Fruit fly (Drosophila melanogaster) whole organism, prepupa: Measurements from ENCODE around the gene Gr93d.

ENCODE experiments used
- CG10631 ChIP-seq: fragments of 200-800 bp; sonication (Bioruptor generic); optimal IDR thresholded peaks from 2 replicates; lab custom pipeline; 2016; ENCODE audit warnings: missing biosample characterization, missing genetic modification characterization
- CG10669 ChIP-seq: fragments of 200-800 bp; sonication (Bioruptor generic); optimal IDR thresholded peaks from 3 replicates; lab custom pipeline; 2018; ENCODE audit warnings: missing biosample characterization, mild to moderate bottlenecking, missing genetic modification characterization, moderate library complexity
- CG11294 ChIP-seq: fragments of 200-800 bp; sonication (Bioruptor generic); IDR thresholded peaks from 2 replicates; pipeline ENCODE4 v1.3.6; 2022; ENCODE audit warnings: missing biosample characterization, missing genetic modification characterization
- CG11762 ChIP-seq: fragments of 200-800 bp; sonication (Bioruptor generic); optimal IDR thresholded peaks from 3 replicates; lab custom pipeline; 2016; ENCODE audit warnings: missing biosample characterization, missing genetic modification characterization; ENCODE audit not compliant: insufficient read depth
- CG11902 ChIP-seq: fragments of 200-800 bp; sonication (Bioruptor generic); optimal IDR thresholded peaks from 3 replicates; lab custom pipeline; 2016; ENCODE audit warnings: missing biosample characterization, missing genetic modification characterization
- CG15336 ChIP-seq: fragments of 200-800 bp; sonication (Bioruptor generic); IDR thresholded peaks from 2 replicates; pipeline ENCODE4 v1.3.6; 2022; ENCODE audit warnings: missing biosample characterization, missing genetic modification characterization
- CG1621 ChIP-seq: fragments of 200-800 bp; sonication (Bioruptor generic); optimal IDR thresholded peaks from 3 replicates; lab custom pipeline; 2018; ENCODE audit warnings: missing biosample characterization, mild to moderate bottlenecking, missing genetic modification characterization
- CG16779 ChIP-seq: fragments of 200-800 bp; sonication (Bioruptor generic); optimal IDR thresholded peaks from 3 replicates; lab custom pipeline; 2017; ENCODE audit warnings: missing biosample characterization, mild to moderate bottlenecking, missing genetic modification characterization
- CG3032 ChIP-seq: fragments of 200-800 bp; optimal IDR thresholded peaks from 2 replicates; lab custom pipeline; 2019; ENCODE audit warnings: missing biosample characterization, mild to moderate bottlenecking, missing genetic modification characterization, moderate library complexity
- CG31627 ChIP-seq: fragments of 200-800 bp; sonication (Bioruptor generic); optimal IDR thresholded peaks from 3 replicates; lab custom pipeline; 2016; ENCODE audit warnings: missing biosample characterization, missing genetic modification characterization
- CG32006 ChIP-seq: fragments of 200-800 bp; sonication (Bioruptor generic); optimal IDR thresholded peaks from 3 replicates; lab custom pipeline; 2017; ENCODE audit warnings: missing biosample characterization, mild to moderate bottlenecking, missing genetic modification characterization
- CG34406 ChIP-seq: fragments of 200-800 bp; sonication (Bioruptor generic); optimal IDR thresholded peaks from 3 replicates; lab custom pipeline; 2016; ENCODE audit warnings: missing biosample characterization, missing genetic modification characterization
- CG3919 ChIP-seq: fragments of 200-800 bp; sonication (Bioruptor generic); optimal IDR thresholded peaks from 3 replicates; lab custom pipeline; 2016; ENCODE audit warnings: missing biosample characterization, missing genetic modification characterization
- CG6163 ChIP-seq: fragments of 200-800 bp; sonication (Bioruptor generic); IDR thresholded peaks from 3 replicates; pipeline ENCODE4 v1.3.6; 2022; ENCODE audit warnings: missing biosample characterization, missing genetic modification characterization
- CG6276 ChIP-seq: fragments of 200-800 bp; sonication (Bioruptor generic); optimal IDR thresholded peaks from 2 replicates; lab custom pipeline; 2017; ENCODE audit warnings: missing biosample characterization, mild to moderate bottlenecking, missing genetic modification characterization
- CG6792 ChIP-seq: fragments of 200-800 bp; sonication (Bioruptor generic); optimal IDR thresholded peaks from 3 replicates; lab custom pipeline; 2016; ENCODE audit warnings: missing biosample characterization, missing genetic modification characterization
- CG6808 ChIP-seq: fragments of 200-800 bp; sonication (Bioruptor generic); optimal IDR thresholded peaks from 3 replicates; lab custom pipeline; 2017; ENCODE audit warnings: missing biosample characterization, missing genetic modification characterization, mild to moderate bottlenecking, moderate library complexity, missing genetic modification reagents
- CG7368 ChIP-seq: fragments of 200-800 bp; sonication (Bioruptor generic); optimal IDR thresholded peaks from 3 replicates; lab custom pipeline; 2016; ENCODE audit warnings: missing biosample characterization, missing genetic modification characterization
- CG8319 ChIP-seq: fragments of 200-800 bp; sonication (Bioruptor generic); optimal IDR thresholded peaks from 3 replicates; lab custom pipeline; 2016; ENCODE audit warnings: missing biosample characterization, missing genetic modification characterization
- CG8632 ChIP-seq: fragments of 200-800 bp; sonication (Bioruptor generic); optimal IDR thresholded peaks from 3 replicates; lab custom pipeline; 2016; ENCODE audit warnings: missing biosample characterization, missing genetic modification characterization
- CG9139 ChIP-seq: fragments of 200-800 bp; sonication (Bioruptor generic); optimal IDR thresholded peaks from 3 replicates; lab custom pipeline; 2017; ENCODE audit warnings: missing biosample characterization, mild to moderate bottlenecking, missing genetic modification characterization
- Eip75B ChIP-seq: fragments of 200-800 bp; sonication (Bioruptor generic); optimal IDR thresholded peaks from 3 replicates; lab custom pipeline; 2016; ENCODE audit warnings: missing biosample characterization, missing genetic modification characterization
- Eip78C ChIP-seq: fragments of 200-800 bp; sonication (Bioruptor generic); peaks from one replicate; lab custom pipeline; 2016; ENCODE audit warnings: missing biosample characterization, missing genetic modification characterization
- Eip93F ChIP-seq: fragments of 200-800 bp; sonication (Bioruptor generic); optimal IDR thresholded peaks from 2 replicates; lab custom pipeline; 2016; ENCODE audit warnings: missing biosample characterization, mild to moderate bottlenecking, missing genetic modification characterization
- Ets21C ChIP-seq: fragments of 200-800 bp; sonication (Bioruptor generic); optimal IDR thresholded peaks from 3 replicates; lab custom pipeline; 2016; ENCODE audit warnings: missing biosample characterization, missing genetic modification characterization
- Ets96B ChIP-seq: fragments of 200-800 bp; optimal IDR thresholded peaks from 2 replicates; lab custom pipeline; 2019; ENCODE audit warnings: missing biosample characterization, mild to moderate bottlenecking, missing genetic modification characterization, moderate library complexity
- Gug ChIP-seq: fragments of 200-800 bp; sonication (Bioruptor generic); IDR thresholded peaks from 2 replicates; pipeline ENCODE4 v1.3.6; 2022; ENCODE audit warnings: missing biosample characterization, missing genetic modification characterization
- Hr38 ChIP-seq: sonication (Bioruptor generic); optimal IDR thresholded peaks from 2 replicates; lab custom pipeline; 2016; ENCODE audit warnings: missing biosample characterization, missing genetic modification characterization
- Hr4 ChIP-seq: fragments of 200-800 bp; sonication (Bioruptor generic); optimal IDR thresholded peaks from 3 replicates; lab custom pipeline; 2016; ENCODE audit warnings: missing biosample characterization, missing genetic modification characterization
- Met ChIP-seq: fragments of 200-800 bp; sonication (Bioruptor generic); optimal IDR thresholded peaks from 3 replicates; lab custom pipeline; 2016; ENCODE audit warnings: missing biosample characterization, missing genetic modification characterization
- Smox ChIP-seq: fragments of 200-800 bp; sonication (Bioruptor generic); optimal IDR thresholded peaks from 3 replicates; lab custom pipeline; 2016; ENCODE audit warnings: missing biosample characterization, missing genetic modification characterization
- Sox102F ChIP-seq: fragments of 200-800 bp; sonication (Bioruptor generic); optimal IDR thresholded peaks from 2 replicates; lab custom pipeline; 2016; ENCODE audit warnings: missing biosample characterization, mild to moderate bottlenecking, missing genetic modification characterization
- achi ChIP-seq: fragments of 200-800 bp; sonication (Bioruptor generic); optimal IDR thresholded peaks from 3 replicates; lab custom pipeline; 2016; ENCODE audit warnings: missing biosample characterization, missing genetic modification characterization
- acj6 ChIP-seq: fragments of 200-800 bp; sonication (Bioruptor generic); optimal IDR thresholded peaks from 3 replicates; lab custom pipeline; 2016; ENCODE audit warnings: missing biosample characterization, missing genetic modification characterization
- cyc ChIP-seq: fragments of 200-800 bp; sonication (Bioruptor generic); optimal IDR thresholded peaks from 3 replicates; lab custom pipeline; 2016; ENCODE audit warnings: missing biosample characterization, missing genetic modification characterization
- dac ChIP-seq: fragments of 200-800 bp; sonication (Bioruptor generic); optimal IDR thresholded peaks from 2 replicates; lab custom pipeline; 2017; ENCODE audit warnings: missing biosample characterization, mild to moderate bottlenecking, missing genetic modification characterization
- dsx ChIP-seq: fragments of 200-800 bp; optimal IDR thresholded peaks from 3 replicates; lab custom pipeline; 2019; ENCODE audit warnings: missing biosample characterization, mild to moderate bottlenecking, missing genetic modification characterization, moderate library complexity; ENCODE audit not compliant: poor library complexity, severe bottlenecking
- esn ChIP-seq: fragments of 200-800 bp; sonication (Bioruptor generic); optimal IDR thresholded peaks from 2 replicates; lab custom pipeline; 2016; ENCODE audit warnings: missing biosample characterization, mild to moderate bottlenecking, missing genetic modification characterization, moderate library complexity
- fd59A ChIP-seq: fragments of 200-800 bp; sonication (Bioruptor generic); optimal IDR thresholded peaks from 2 replicates; lab custom pipeline; 2017; ENCODE audit warnings: missing biosample characterization, mild to moderate bottlenecking, missing genetic modification characterization, missing genetic modification reagents
- fkh ChIP-seq: fragments of 200-800 bp; sonication (Bioruptor generic); optimal IDR thresholded peaks from 3 replicates; lab custom pipeline; 2017; ENCODE audit warnings: missing biosample characterization, mild to moderate bottlenecking, missing genetic modification characterization, moderate library complexity
- lz ChIP-seq: fragments of 200-800 bp; sonication (Bioruptor generic); optimal IDR thresholded peaks from 3 replicates; lab custom pipeline; 2016; ENCODE audit warnings: missing biosample characterization, missing genetic modification characterization
- net ChIP-seq: fragments of 200-800 bp; sonication (Bioruptor generic); optimal IDR thresholded peaks from 3 replicates; lab custom pipeline; 2016; ENCODE audit warnings: missing biosample characterization, missing genetic modification characterization
- pdm3 ChIP-seq: fragments of 200-800 bp; sonication (Bioruptor generic); optimal IDR thresholded peaks from 3 replicates; lab custom pipeline; 2016; ENCODE audit warnings: missing biosample characterization, missing genetic modification characterization
- spab ChIP-seq: fragments of 200-800 bp; sonication (Bioruptor generic); optimal IDR thresholded peaks from 2 replicates; lab custom pipeline; 2017; ENCODE audit warnings: missing biosample characterization, mild to moderate bottlenecking, missing genetic modification characterization, missing genetic modification reagents
- ss ChIP-seq, 2 experiments: fragments of 200-800 bp; sonication (Bioruptor generic); optimal IDR thresholded peaks; 2 replicates in 1 of 2; 3 replicates in 1 of 2; lab custom pipeline; 2017 to 2018; ENCODE audit warnings: mild to moderate bottlenecking in 2 of 2, missing biosample characterization in 2 of 2, missing genetic modification characterization in 2 of 2, moderate library complexity in 1 of 2
- topi ChIP-seq: fragments of 200-800 bp; sonication (Bioruptor generic); optimal IDR thresholded peaks from 3 replicates; lab custom pipeline; 2016; ENCODE audit warnings: missing biosample characterization, missing genetic modification characterization
- vri ChIP-seq: fragments of 200-800 bp; sonication (Bioruptor generic); optimal IDR thresholded peaks from 3 replicates; lab custom pipeline; 2016; ENCODE audit warnings: missing biosample characterization, mild to moderate bottlenecking, missing genetic modification characterization

The Gr93d gene

DNA sequence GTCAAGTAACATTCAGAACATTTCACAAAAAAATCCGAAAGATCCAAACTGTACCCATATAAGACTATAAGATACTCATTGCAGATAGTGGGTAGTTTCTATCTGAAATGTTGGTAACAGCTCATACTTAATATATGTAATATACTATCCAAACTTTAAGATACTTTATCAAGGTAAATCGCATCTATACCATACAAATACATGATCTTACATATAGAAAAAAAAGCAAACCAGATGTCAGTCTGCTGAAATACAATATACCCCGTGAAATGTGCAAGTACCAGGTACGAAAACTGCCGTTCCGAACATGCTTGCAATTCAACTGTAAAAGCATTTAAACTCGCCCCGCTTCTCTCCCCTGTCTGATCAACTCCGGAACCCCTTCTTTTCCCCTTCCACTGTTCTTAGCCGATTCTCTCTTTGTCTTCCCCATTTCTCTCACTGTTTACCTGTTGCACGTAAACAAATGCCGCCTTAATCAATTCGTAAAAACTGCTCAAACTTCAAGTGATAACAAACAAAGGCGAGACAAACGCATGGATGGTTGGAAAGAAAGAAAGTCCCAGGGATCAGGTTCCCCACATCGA lies 18.9 kb downstream of the Gr93d start (continued):
- no peak for TF ChIP-seq Eip93F (GFP tag; lab: Kevin White, UChicago)
- TF ChIP-seq dac (GFP tag; lab: Kevin White, UChicago), result no peak
- peak; percentile 14 for TF ChIP-seq vri (GFP tag; lab: Kevin White, UChicago)
- TF ChIP-seq CG11902, result peak; percentile 9
- TF ChIP-seq lz, result peak; percentile 50
- peak; percentile 45; the same call in 1 of the 3 replicates for TF ChIP-seq CG6163
- peak; percentile 75 for TF ChIP-seq esn (GFP tag; lab: Kevin White, UChicago)
- TF ChIP-seq CG8632, result peak; percentile 1
- TF ChIP-seq cyc, result peak; percentile 56
- TF ChIP-seq CG7368 (GFP tag; lab: Kevin White, UChicago), result no peak
- TF ChIP-seq Eip78C, result peak; percentile 85
- no peak for TF ChIP-seq CG1621 (tag; lab: Kevin White, UChicago)
- TF ChIP-seq Sox102F (GFP tag; lab: Kevin White, UChicago), result peak; percentile 71
- peak; percentile 23 for TF ChIP-seq Ets96B
- peak; percentile 58 for TF ChIP-seq Hr4 (GFP tag; lab: Kevin White, UChicago)
- peak; percentile 73 for TF ChIP-seq CG31627

DNA sequence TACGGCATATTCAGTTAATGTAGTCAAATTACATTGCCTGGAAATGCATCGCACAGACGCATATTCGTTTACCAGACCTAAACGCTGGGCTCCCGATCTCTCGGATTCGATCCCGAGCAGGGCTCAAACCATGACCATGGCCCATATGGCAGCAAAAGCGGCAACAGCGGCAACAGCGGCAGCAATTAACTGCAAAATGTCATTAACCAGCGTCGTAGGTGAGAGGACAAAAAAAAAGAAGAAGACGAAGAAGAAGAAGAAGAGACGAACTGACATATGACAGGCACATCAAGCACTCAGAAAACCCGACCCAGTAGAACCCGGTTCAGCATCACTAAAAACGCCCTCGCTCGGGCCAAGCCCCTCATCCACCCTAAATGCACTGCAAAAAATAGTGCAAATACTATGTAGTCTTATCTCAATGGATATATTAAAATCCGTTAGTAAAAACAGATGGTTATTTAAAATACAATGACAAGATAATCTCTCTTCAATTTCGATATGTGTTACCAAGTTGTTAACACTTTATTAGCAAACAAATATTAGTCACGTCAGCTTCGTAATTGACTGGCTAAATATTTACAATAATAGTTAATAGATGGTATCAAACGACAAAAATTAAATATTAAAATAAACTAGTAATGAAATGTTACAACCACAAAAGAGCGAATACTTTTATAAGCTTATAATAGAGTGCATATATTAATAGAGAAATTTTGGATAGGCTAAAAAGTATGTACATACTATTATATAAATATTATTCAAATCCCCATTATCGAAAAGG lies 20.5 kb downstream of the Gr93d start:
- TF ChIP-seq dsx (GFP tag; lab: Kevin White, UChicago) (peak; percentile 25), CG1621 (tag; lab: Kevin White, UChicago) (no peak), CG9139 (GFP tag; lab: Kevin White, UChicago) (no peak), pdm3 (peak; percentile 39), CG11762 (GFP tag; lab: Kevin White, UChicago) (no peak), Eip75B (peak; percentile 17), acj6 (GFP tag; lab: Kevin White, UChicago) (peak; percentile 54), CG11294 (no peak), CG8319 (GFP tag; lab: Kevin White, UChicago) (no peak), CG3919 (GFP tag; lab: Kevin White, UChicago) (peak; percentile 45), esn (GFP tag; lab: Kevin White, UChicago) (peak; percentile 29), CG34406 (GFP tag; lab: Kevin White, UChicago) (peak; percentile 35), CG8632 (peak; percentile 48), ss (GFP tag; optimal IDR thresholded peaks at IDR 0.05; lab: Kevin White, UChicago) (peak; percentile 9 to 67), CG3032 (peak; percentile 50), CG10669 (peak; percentile 53), Gug (GFP tag; lab: Robert Waterston, UW) (no peak), Ets96B (peak; percentile 63), CG6276 (no peak), CG31627 (no peak), net (GFP tag; lab: Kevin White, UChicago) (peak; percentile 14), CG15336 (no peak), vri (GFP tag; lab: Kevin White, UChicago) (no peak), Sox102F (GFP tag; lab: Kevin White, UChicago) (no peak), CG32006 (GFP tag; lab: Kevin White, UChicago) (peak; percentile 7), CG6163 (no peak), fd59A (GFP tag; lab: Kevin White, UChicago) (peak; percentile 60), topi (peak; percentile 17), spab (GFP tag; lab: Kevin White, UChicago) (peak; percentile 59), Eip78C (peak; percentile 87), Ets21C (GFP tag; lab: Kevin White, UChicago) (no peak), achi (GFP tag; lab: Kevin White, UChicago) (peak; percentile 9), Hr38 (GFP tag; lab: Kevin White, UChicago) (no peak), fkh (GFP tag; lab: Kevin White, UChicago) (no peak), CG6792 (GFP tag; lab: Kevin White, UChicago) (peak; percentile 8), CG10631 (GFP tag; lab: Kevin White, UChicago) (peak; percentile 36), dac (GFP tag; lab: Kevin White, UChicago) (no peak), Smox (peak; percentile 4), Met (GFP tag; lab: Kevin White, UChicago) (peak; percentile 35), CG6808 (GFP tag; lab: Kevin White, UChicago) (peak; percentile 66), CG16779 (tag; lab: Kevin White, UChicago) (no peak)
